Fruit fly (Drosophila melanogaster): ENCODE results near the gene CG32436.

Gene CG32436

dm6 chr3L:21319313-21319907 lies 24.4 kb upstream of the CG32436 start:
- TF ChIP-seq CG6163 (GFP tag; IDR thresholded peaks at IDR 0.05): no peak
- peak; percentile 47 for TF ChIP-seq achi (GFP tag; optimal IDR thresholded peaks at IDR 0.05)

DNA sequence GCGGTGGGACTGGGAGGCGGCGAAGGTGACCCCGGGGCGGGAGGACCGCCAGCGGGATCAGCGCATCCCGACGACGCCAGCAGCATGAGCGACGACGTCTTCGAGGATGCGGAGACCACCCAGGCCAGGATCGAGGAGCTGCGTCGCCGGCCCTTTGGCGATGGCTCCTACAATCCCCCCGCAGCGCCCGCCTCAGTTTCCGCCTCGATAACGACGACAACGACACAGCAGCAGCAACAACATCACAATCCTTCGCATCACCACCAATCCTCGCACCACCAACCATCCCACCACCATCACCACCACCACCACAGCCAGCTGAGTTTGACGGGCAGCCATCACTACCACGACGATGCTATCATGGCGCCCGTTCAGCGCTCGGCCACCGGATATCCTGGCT lies 23.9 kb upstream of the CG32436 start:
- no peak for TF ChIP-seq dac (GFP tag; optimal IDR thresholded peaks at IDR 0.05)
- TF ChIP-seq CG31627 (GFP tag; optimal IDR thresholded peaks at IDR 0.05): no peak
- TF ChIP-seq Eip78C (GFP tag): peak; percentile 5
- TF ChIP-seq OdsH (GFP tag; optimal IDR thresholded peaks at IDR 0.05): no peak
- TF ChIP-seq cyc (GFP tag; optimal IDR thresholded peaks at IDR 0.05): no peak
- no peak for TF ChIP-seq Sox15 (GFP tag; optimal IDR thresholded peaks at IDR 0.05)

dm6 chr3L:21321807-21322503 lies 21.9 kb upstream of the CG32436 start:
- no peak for TF ChIP-seq Hr38 (GFP tag; optimal IDR thresholded peaks at IDR 0.05)
- TF ChIP-seq Hr4 (GFP tag; optimal IDR thresholded peaks at IDR 0.05): peak; percentile 36
- TF ChIP-seq Sox14 (GFP tag; optimal IDR thresholded peaks at IDR 0.05): peak; percentile 39
- no peak for TF ChIP-seq esn (GFP tag; optimal IDR thresholded peaks at IDR 0.05)
- peak; percentile 51 for TF ChIP-seq OdsH (GFP tag; optimal IDR thresholded peaks at IDR 0.05)
- no peak for TF ChIP-seq Sox102F (GFP tag; optimal IDR thresholded peaks at IDR 0.05)
- TF ChIP-seq CG6276 (GFP tag; optimal IDR thresholded peaks at IDR 0.05): peak; percentile 52
- TF ChIP-seq CG8632 (GFP tag; optimal IDR thresholded peaks at IDR 0.05): peak; percentile 19
- no peak for TF ChIP-seq dsx (GFP tag; optimal IDR thresholded peaks at IDR 0.05; ENCODE audit: poor library complexity, severe bottlenecking)
- peak; percentile 39 for TF ChIP-seq CG3919 (GFP tag; optimal IDR thresholded peaks at IDR 0.05)
- peak; percentile 11 for TF ChIP-seq cyc (GFP tag; optimal IDR thresholded peaks at IDR 0.05)
- no peak for TF ChIP-seq CG9139 (GFP tag; optimal IDR thresholded peaks at IDR 0.05)
- peak; percentile 4 for TF ChIP-seq net (GFP tag; optimal IDR thresholded peaks at IDR 0.05)
- peak; percentile 3 for TF ChIP-seq Eip75B (GFP tag; optimal IDR thresholded peaks at IDR 0.05)
- no peak for TF ChIP-seq CG6163 (GFP tag; IDR thresholded peaks at IDR 0.05)
- no peak for TF ChIP-seq Gug (GFP tag; IDR thresholded peaks at IDR 0.05)
- TF ChIP-seq eg (GFP tag; IDR thresholded peaks at IDR 0.05): no peak
- TF ChIP-seq Sox15 (GFP tag; optimal IDR thresholded peaks at IDR 0.05): no peak
- peak; percentile 45 for TF ChIP-seq achi (GFP tag; optimal IDR thresholded peaks at IDR 0.05)
- no peak for TF ChIP-seq Ets96B (tag; optimal IDR thresholded peaks at IDR 0.05)
- peak; percentile 59 for TF ChIP-seq CG10669 (GFP tag; optimal IDR thresholded peaks at IDR 0.05)
- no peak for TF ChIP-seq CG6854 (GFP tag; optimal IDR thresholded peaks at IDR 0.05)
- TF ChIP-seq lz (GFP tag; optimal IDR thresholded peaks at IDR 0.05): peak; percentile 19
- peak; percentile 17 for TF ChIP-seq fd59A (GFP tag; optimal IDR thresholded peaks at IDR 0.05)
- TF ChIP-seq CG4318 (GFP tag; optimal IDR thresholded peaks at IDR 0.05): peak; percentile 37
- peak; percentile 10 for TF ChIP-seq CG16779 (tag; optimal IDR thresholded peaks at IDR 0.05)
- TF ChIP-seq CG6808 (GFP tag; optimal IDR thresholded peaks at IDR 0.05): no peak
- TF ChIP-seq CG31627 (GFP tag; optimal IDR thresholded peaks at IDR 0.05): peak; percentile 28
- TF ChIP-seq fkh (GFP tag; optimal IDR thresholded peaks at IDR 0.05): no peak
- TF ChIP-seq Met (GFP tag; optimal IDR thresholded peaks at IDR 0.05): peak; percentile 54
- no peak for TF ChIP-seq Blimp-1 (GFP tag; optimal IDR thresholded peaks at IDR 0.05)
- no peak for TF ChIP-seq CG8319 (GFP tag; optimal IDR thresholded peaks at IDR 0.05)
- TF ChIP-seq CG11294 (GFP tag; IDR thresholded peaks at IDR 0.05): no peak
- no peak for TF ChIP-seq Ets21C (GFP tag; optimal IDR thresholded peaks at IDR 0.05)
- peak; percentile 17 for TF ChIP-seq CG10631 (GFP tag; optimal IDR thresholded peaks at IDR 0.05)
- peak; percentile 40 for TF ChIP-seq pdm3 (GFP tag; optimal IDR thresholded peaks at IDR 0.05)
- no peak for TF ChIP-seq CG11762 (GFP tag; optimal IDR thresholded peaks at IDR 0.05; ENCODE audit: insufficient read depth)
- TF ChIP-seq Eip78C (GFP tag): no peak
- peak; percentile 4 for TF ChIP-seq Hr39 (GFP tag; optimal IDR thresholded peaks at IDR 0.05)
- no peak for TF ChIP-seq CG1621 (tag; optimal IDR thresholded peaks at IDR 0.05)
- no peak for TF ChIP-seq spab (GFP tag; optimal IDR thresholded peaks at IDR 0.05)
- peak; percentile 35 for TF ChIP-seq acj6 (GFP tag; optimal IDR thresholded peaks at IDR 0.05)
- no peak for TF ChIP-seq fd85E (GFP tag; optimal IDR thresholded peaks at IDR 0.05)
- no peak for TF ChIP-seq CG15336 (GFP tag; IDR thresholded peaks at IDR 0.05)

Measured in whole organism, prepupa.